Fruit fly (Drosophila melanogaster) whole organism, embryonic: ENCODE results near the gene CG3091.

Source experiments
- Abd-B ChIP-seq: fragments of 200-800 bp; sonication (Bioruptor generic); optimal IDR thresholded peaks from 2 replicates; lab custom pipeline; 2018; ENCODE audit warnings: missing biosample characterization, mild to moderate bottlenecking, missing genetic modification characterization, moderate library complexity
- Aef1 ChIP-seq: fragments of 200-800 bp; sonication (Bioruptor generic); IDR thresholded peaks from 3 replicates; pipeline ENCODE4 v1.3.6; 2022; ENCODE audit warnings: missing biosample characterization, missing genetic modification characterization
- Asciz ChIP-seq: fragments of 200-800 bp; sonication (Bioruptor generic); optimal IDR thresholded peaks from 2 replicates; lab custom pipeline; 2017; ENCODE audit warnings: missing biosample characterization, mild to moderate bottlenecking, missing genetic modification characterization, missing genetic modification reagents
- Atf-2 ChIP-seq: fragments of 200-800 bp; sonication (Bioruptor generic); optimal IDR thresholded peaks from 2 replicates; lab custom pipeline; 2016; ENCODE audit warnings: missing biosample characterization, missing genetic modification characterization
- Atf3 ChIP-seq: fragments of 200-800 bp; sonication (Bioruptor generic); optimal IDR thresholded peaks from 3 replicates; lab custom pipeline; 2016; ENCODE audit warnings: missing biosample characterization, missing genetic modification characterization
- CG10979 ChIP-seq: fragments of 200-800 bp; sonication (Bioruptor generic); optimal IDR thresholded peaks from 2 replicates; lab custom pipeline; 2018; ENCODE audit warnings: missing biosample characterization, mild to moderate bottlenecking, missing genetic modification characterization, moderate library complexity
- CG12659 ChIP-seq: fragments of 200-800 bp; sonication (Bioruptor generic); optimal IDR thresholded peaks from 3 replicates; lab custom pipeline; 2017; ENCODE audit warnings: mild to moderate bottlenecking, missing biosample characterization, missing genetic modification reagents, missing genetic modification characterization
- CG13287 ChIP-seq: fragments of 200-800 bp; sonication (Bioruptor generic); IDR thresholded peaks from 2 replicates; pipeline ENCODE4 v1.3.6; 2022; ENCODE audit warnings: missing biosample characterization, missing genetic modification characterization; ENCODE audit not compliant: partially characterized antibody
- CG17186 ChIP-seq: fragments of 200-800 bp; sonication (Bioruptor generic); optimal IDR thresholded peaks from 3 replicates; lab custom pipeline; 2017; ENCODE audit warnings: missing biosample characterization, missing genetic modification reagents, missing genetic modification characterization
- CG17612 ChIP-seq: fragments of 200-800 bp; sonication (Bioruptor generic); IDR thresholded peaks from 2 replicates; pipeline ENCODE4 v1.3.6; 2022; ENCODE audit warnings: missing biosample characterization, missing genetic modification characterization
- CG17912 ChIP-seq: fragments of 200-800 bp; sonication (Bioruptor generic); optimal IDR thresholded peaks from 2 replicates; lab custom pipeline; 2018; ENCODE audit warnings: missing biosample characterization, mild to moderate bottlenecking, missing genetic modification characterization
- CG30431 ChIP-seq: fragments of 200-800 bp; sonication (Bioruptor generic); optimal IDR thresholded peaks from 2 replicates; lab custom pipeline; 2017; ENCODE audit warnings: missing biosample characterization, missing genetic modification characterization
- CG4707 ChIP-seq: fragments of 200-800 bp; sonication (Bioruptor generic); optimal IDR thresholded peaks from 2 replicates; lab custom pipeline; 2018; ENCODE audit warnings: missing biosample characterization, mild to moderate bottlenecking, missing genetic modification characterization, moderate library complexity
- CG6689 ChIP-seq: fragments of 200-800 bp; sonication (Bioruptor generic); IDR thresholded peaks from 2 replicates; pipeline ENCODE4 v1.3.6; 2022; ENCODE audit warnings: missing biosample characterization, missing genetic modification characterization
- CG7928 ChIP-seq: fragments of 200-800 bp; sonication (Bioruptor generic); optimal IDR thresholded peaks from 2 replicates; lab custom pipeline; 2017; ENCODE audit warnings: missing biosample characterization, mild to moderate bottlenecking, missing genetic modification characterization
- CG7963 ChIP-seq: fragments of 200-800 bp; sonication (Bioruptor generic); IDR thresholded peaks from 3 replicates; pipeline ENCODE4 v1.3.6; 2022; ENCODE audit warnings: missing biosample characterization, missing genetic modification characterization; ENCODE audit not compliant: partially characterized antibody
- CG9876 ChIP-seq: fragments of 200-800 bp; sonication (Bioruptor generic); optimal IDR thresholded peaks from 2 replicates; lab custom pipeline; 2016; ENCODE audit warnings: missing biosample characterization, missing genetic modification characterization
- CG9932 ChIP-seq: fragments of 200-800 bp; sonication (Bioruptor generic); IDR thresholded peaks from 2 replicates; pipeline ENCODE4 v1.3.6; 2022; ENCODE audit warnings: missing biosample characterization, missing genetic modification characterization
- Dbx ChIP-seq: fragments of 200-800 bp; sonication (Bioruptor generic); IDR thresholded peaks from 3 replicates; pipeline ENCODE4 v1.3.6; 2022; ENCODE audit warnings: missing biosample characterization, missing genetic modification characterization
- Doc2 ChIP-seq: fragments of 200-800 bp; sonication (Bioruptor generic); IDR thresholded peaks from 2 replicates; pipeline ENCODE4 v1.3.6; 2022; ENCODE audit warnings: missing biosample characterization, missing genetic modification characterization
- HLH3B ChIP-seq: fragments of 200-800 bp; sonication (Bioruptor generic); IDR thresholded peaks from 2 replicates; pipeline ENCODE4 v1.3.6; 2022; ENCODE audit warnings: missing biosample characterization, missing genetic modification characterization
- Hey ChIP-seq: fragments of 200-800 bp; sonication (Bioruptor generic); optimal IDR thresholded peaks from 3 replicates; lab custom pipeline; 2018; ENCODE audit warnings: missing biosample characterization, mild to moderate bottlenecking, missing genetic modification characterization
- NFAT ChIP-seq: fragments of 200-800 bp; sonication (Bioruptor generic); IDR thresholded peaks from 2 replicates; pipeline ENCODE4 v1.3.6; 2022; ENCODE audit warnings: missing biosample characterization, missing genetic modification characterization
- Opbp ChIP-seq: fragments of 200-800 bp; sonication (Bioruptor generic); IDR thresholded peaks from 3 replicates; pipeline ENCODE4 v1.3.6; 2022; ENCODE audit warnings: missing biosample characterization, missing genetic modification characterization; ENCODE audit not compliant: partially characterized antibody
- Pdp1 ChIP-seq, 2 experiments: fragments of 200-800 bp; sonication (Bioruptor generic); optimal IDR thresholded peaks; 3 replicates each; lab custom pipeline; 2016; ENCODE audit warnings: missing biosample characterization in 2 of 2, missing genetic modification characterization in 2 of 2, mild to moderate bottlenecking in 1 of 2, moderate library complexity in 1 of 2
- Sin3A ChIP-seq: fragments of >200 bp; optimal IDR thresholded peaks from 2 replicates; lab custom pipeline; 2018
- aop ChIP-seq: fragments of 200-800 bp; sonication (Bioruptor generic); IDR thresholded peaks from 2 replicates; pipeline ENCODE4 v1.3.6; 2022; ENCODE audit warnings: missing biosample characterization, missing genetic modification characterization
- bbx ChIP-seq: fragments of 200-800 bp; sonication (Bioruptor generic); IDR thresholded peaks from 2 replicates; pipeline ENCODE4 v1.3.6; 2022; ENCODE audit warnings: missing biosample characterization, missing genetic modification characterization; ENCODE audit not compliant: partially characterized antibody
- bcd ChIP-seq: fragments of 200-800 bp; sonication (Bioruptor generic); optimal IDR thresholded peaks from 2 replicates; lab custom pipeline; 2017; ENCODE audit warnings: missing biosample characterization, mild to moderate bottlenecking, missing genetic modification characterization
- caup ChIP-seq: fragments of 200-800 bp; sonication (Bioruptor generic); optimal IDR thresholded peaks from 3 replicates; lab custom pipeline; 2017; ENCODE audit warnings: missing biosample characterization, mild to moderate bottlenecking, missing genetic modification characterization, moderate library complexity; ENCODE audit not compliant: severe bottlenecking
- crc ChIP-seq: fragments of 200-800 bp; sonication (Bioruptor generic); optimal IDR thresholded peaks from 2 replicates; lab custom pipeline; 2016; ENCODE audit warnings: missing biosample characterization, missing genetic modification characterization
- en ChIP-seq: fragments of 200-800 bp; sonication (Bioruptor generic); optimal IDR thresholded peaks from 2 replicates; lab custom pipeline; 2016; ENCODE audit warnings: missing biosample characterization, missing genetic modification characterization
- ewg ChIP-seq: fragments of 200-800 bp; sonication (Bioruptor generic); optimal IDR thresholded peaks from 3 replicates; lab custom pipeline; 2017; ENCODE audit warnings: mild to moderate bottlenecking, missing biosample characterization, missing genetic modification reagents, missing genetic modification characterization
- fu2 ChIP-seq: fragments of 200-800 bp; sonication (Bioruptor generic); optimal IDR thresholded peaks from 2 replicates; lab custom pipeline; 2016; ENCODE audit warnings: missing biosample characterization, missing genetic modification characterization
- gce ChIP-seq: fragments of 200-800 bp; sonication (Bioruptor generic); IDR thresholded peaks from 3 replicates; pipeline ENCODE4 v1.3.6; 2022; ENCODE audit warnings: missing biosample characterization, missing genetic modification characterization
- gfzf ChIP-seq: fragments of 200-800 bp; sonication (Bioruptor generic); optimal IDR thresholded peaks from 2 replicates; lab custom pipeline; 2016; ENCODE audit warnings: missing biosample characterization, mild to moderate bottlenecking, missing genetic modification characterization, moderate library complexity
- mld ChIP-seq: fragments of 200-800 bp; sonication (Bioruptor generic); IDR thresholded peaks from 3 replicates; pipeline ENCODE4 v1.3.6; 2022; ENCODE audit warnings: missing biosample characterization, missing genetic modification characterization; ENCODE audit not compliant: partially characterized antibody
- nom ChIP-seq: fragments of 200-800 bp; sonication (Bioruptor generic); optimal IDR thresholded peaks from 2 replicates; lab custom pipeline; 2017; ENCODE audit warnings: missing biosample characterization, missing genetic modification characterization, mild to moderate bottlenecking, moderate library complexity, missing genetic modification reagents
- p53 ChIP-seq: fragments of 200-800 bp; sonication (Bioruptor generic); optimal IDR thresholded peaks from 2 replicates; lab custom pipeline; 2016; ENCODE audit warnings: missing biosample characterization, missing genetic modification characterization
- pnt ChIP-seq: fragments of 200-800 bp; sonication (Bioruptor generic); optimal IDR thresholded peaks from 3 replicates; lab custom pipeline; 2016; ENCODE audit warnings: missing biosample characterization, missing genetic modification characterization
- pum ChIP-seq: fragments of 200-800 bp; sonication (Bioruptor generic); optimal IDR thresholded peaks from 2 replicates; lab custom pipeline; 2016; ENCODE audit warnings: missing biosample characterization, missing genetic modification characterization
- repo ChIP-seq: fragments of 200-800 bp; sonication (Bioruptor generic); optimal IDR thresholded peaks from 2 replicates; lab custom pipeline; 2016; ENCODE audit warnings: missing biosample characterization, missing genetic modification characterization
- run ChIP-seq: fragments of 200-800 bp; sonication (Bioruptor generic); optimal IDR thresholded peaks from 3 replicates; lab custom pipeline; 2018; ENCODE audit warnings: missing biosample characterization, mild to moderate bottlenecking, missing genetic modification characterization
- sens-2 ChIP-seq: fragments of 200-800 bp; sonication (Bioruptor generic); IDR thresholded peaks from 2 replicates; pipeline ENCODE4 v1.3.6; 2022; ENCODE audit warnings: missing biosample characterization, missing genetic modification characterization
- slbo ChIP-seq: fragments of 200-800 bp; sonication (Bioruptor generic); IDR thresholded peaks from 2 replicates; pipeline ENCODE4 v1.3.6; 2022; ENCODE audit warnings: missing biosample characterization, missing genetic modification characterization
- stwl ChIP-seq: fragments of 200-800 bp; sonication (Bioruptor generic); optimal IDR thresholded peaks from 3 replicates; lab custom pipeline; 2018; ENCODE audit warnings: missing biosample characterization, mild to moderate bottlenecking, missing genetic modification characterization, moderate library complexity
- twi ChIP-seq: fragments of 200-800 bp; optimal IDR thresholded peaks from 2 replicates; lab custom pipeline; 2019; ENCODE audit warnings: missing biosample characterization, mild to moderate bottlenecking, missing genetic modification characterization, moderate library complexity
- usp ChIP-seq: fragments of >200 bp; optimal IDR thresholded peaks from 2 replicates; lab custom pipeline; 2017; ENCODE audit warnings: missing biosample characterization, missing genetic modification characterization
- vfl ChIP-seq: fragments of 200-800 bp; sonication (Bioruptor generic); optimal IDR thresholded peaks from 2 replicates; lab custom pipeline; 2016; ENCODE audit warnings: missing biosample characterization, missing genetic modification characterization

The CG3091 gene

dm6 chrX:2293294-2293988 lies 39.4 kb upstream of the CG3091 start, which contains the start of gene CG2865 (continued):
- TF ChIP-seq CG9932 (GFP tag; lab: Robert Waterston, UW) = peak; percentile 86
- TF ChIP-seq gfzf (GFP tag; lab: Kevin White, UChicago) = peak; percentile 6
- TF ChIP-seq vfl = peak; percentile 78
- TF ChIP-seq pnt = peak; percentile 88
- peak; percentile 77 for TF ChIP-seq Atf3 (GFP tag; lab: Kevin White, UChicago)
- peak; percentile 82 for TF ChIP-seq Atf-2 (GFP tag; lab: Kevin White, UChicago)
- peak; percentile 94 for TF ChIP-seq bcd (GFP tag; lab: Kevin White, UChicago)
- peak; percentile 63 for TF ChIP-seq NFAT
- peak; percentile 90 to 93 for TF ChIP-seq Pdp1 (GFP tag; optimal IDR thresholded peaks at IDR 0.05; lab: Kevin White, UChicago)
- no peak for TF ChIP-seq CG17612 (GFP tag; lab: Robert Waterston, UW)
- TF ChIP-seq Aef1 (GFP tag; lab: Robert Waterston, UW) = peak; percentile 68
- peak; percentile 78 for TF ChIP-seq bbx (GFP tag; lab: Robert Waterston, UW)
- TF ChIP-seq Sin3A (lab: Kevin White, UChicago) = no peak
- TF ChIP-seq stwl (tag; lab: Kevin White, UChicago) = peak; percentile 14
- peak; percentile 60 for TF ChIP-seq sens-2 (GFP tag; lab: Robert Waterston, UW)
- peak; percentile 88 for TF ChIP-seq Hey (tag; lab: Kevin White, UChicago)
- TF ChIP-seq CG13287 (GFP tag; lab: Robert Waterston, UW) = peak; percentile 56
- peak; percentile 74 for TF ChIP-seq CG7928
- TF ChIP-seq CG10979 (tag; lab: Kevin White, UChicago) = peak; percentile 94
- peak; percentile 78 for TF ChIP-seq repo (GFP tag; lab: Kevin White, UChicago)
- TF ChIP-seq Opbp (GFP tag; lab: Robert Waterston, UW) = peak; percentile 53; the same call in 2 of the 3 replicates
- peak; percentile 88 for TF ChIP-seq ewg (GFP tag; lab: Kevin White, UChicago)
- peak; percentile 94 for TF ChIP-seq caup
- TF ChIP-seq CG4707 (GFP tag; lab: Kevin White, UChicago) = peak; percentile 68
- TF ChIP-seq Abd-B = peak; percentile 86
- peak; percentile 88 for TF ChIP-seq crc (GFP tag; lab: Kevin White, UChicago)
- TF ChIP-seq run (tag; lab: Kevin White, UChicago) = peak; percentile 95
- TF ChIP-seq p53 = peak; percentile 74
- TF ChIP-seq CG9876 (GFP tag; lab: Kevin White, UChicago) = peak; percentile 57
- TF ChIP-seq CG17186 (GFP tag; lab: Kevin White, UChicago) = peak; percentile 78
- peak; percentile 94 for TF ChIP-seq nom (GFP tag; lab: Kevin White, UChicago)
- TF ChIP-seq twi (tag; lab: Kevin White, UChicago) = peak; percentile 91
- TF ChIP-seq fu2 (GFP tag; lab: Kevin White, UChicago) = peak; percentile 79
- no peak for TF ChIP-seq CG7963 (GFP tag; lab: Robert Waterston, UW)
- TF ChIP-seq pum (GFP tag; lab: Kevin White, UChicago) = peak; percentile 92
- TF ChIP-seq en (GFP tag; lab: Kevin White, UChicago) = peak; percentile 75
- peak; percentile 86 for TF ChIP-seq Dbx
- peak; percentile 80 for TF ChIP-seq CG30431 (GFP tag; lab: Kevin White, UChicago)
- TF ChIP-seq usp (GFP tag; lab: Kevin White, UChicago) = no peak
- TF ChIP-seq mld = no peak
- TF ChIP-seq aop = no peak
- peak; percentile 29; the same call in 2 of the 3 replicates for TF ChIP-seq gce (GFP tag; lab: Robert Waterston, UW)
- TF ChIP-seq Doc2 (GFP tag; lab: Robert Waterston, UW) = no peak
- TF ChIP-seq Asciz (GFP tag; lab: Kevin White, UChicago) = peak; percentile 93
- TF ChIP-seq slbo (GFP tag; lab: Robert Waterston, UW) = peak; percentile 88
- peak; percentile 97 for TF ChIP-seq CG12659 (GFP tag; lab: Kevin White, UChicago)
- TF ChIP-seq HLH3B = peak; percentile 84
- TF ChIP-seq CG6689 = peak; percentile 91
- TF ChIP-seq CG17912 (GFP tag; lab: Kevin White, UChicago) = peak; percentile 37
